Worm (Caenorhabditis elegans) whole organism, midembryonic: ENCODE data around the gene epac-1.

Experiments
- cog-1 ChIP-seq: sonication (generic microtip); optimal IDR thresholded peaks from 2 replicates; lab custom pipeline; 2016; ENCODE audit warnings: missing genetic modification characterization, missing compliant biosample characterization
- flt-1 ChIP-seq: fragments of 200-800 bp; sonication (Bioruptor generic); IDR thresholded peaks from 2 replicates; pipeline ENCODE4 v1.3.6; 2022; ENCODE audit warnings: missing genetic modification characterization, missing compliant biosample characterization
- klf-2 ChIP-seq: fragments of 200-800 bp; sonication (Bioruptor generic); conservative IDR thresholded peaks from 2 replicates; pipeline ENCODE4 v1.3.6; 2022; ENCODE audit warnings: missing genetic modification reagents, missing genetic modification characterization, missing compliant biosample characterization
- ref-1 ChIP-seq: fragments of 200-800 bp; sonication (Bioruptor generic); conservative IDR thresholded peaks from 2 replicates; pipeline ENCODE4 v1.3.6; 2022; ENCODE audit warnings: missing genetic modification reagents, missing genetic modification characterization, missing compliant biosample characterization
- tab-1 ChIP-seq: fragments of 200-800 bp; sonication (Bioruptor generic); IDR thresholded peaks from 2 replicates; pipeline ENCODE4 v1.3.6; 2022; ENCODE audit warnings: missing genetic modification characterization, missing compliant biosample characterization
- ztf-29 ChIP-seq: fragments of 200-800 bp; sonication (Bioruptor generic); IDR thresholded peaks from 2 replicates; pipeline ENCODE4 v1.3.6; 2022; ENCODE audit warnings: missing genetic modification reagents, missing genetic modification characterization, missing compliant biosample characterization

ce11 chrIII:10240073-10240472 lies 51.1 kb downstream of the epac-1 start:
- TF ChIP-seq ref-1 = no peak
- TF ChIP-seq tab-1 (GFP tag; lab: Robert Waterston, UW) = no peak
- TF ChIP-seq flt-1 (GFP tag; lab: Robert Waterston, UW) = no peak
- no peak for TF ChIP-seq ztf-29 (GFP tag; lab: Robert Waterston, UW)
- no peak for TF ChIP-seq klf-2
- TF ChIP-seq cog-1 = no peak
